Fruit fly (Drosophila melanogaster) whole organism, wandering third instar larva: Measurements from ENCODE around the gene CG11811.

ENCODE experiments used
- Abd-B ChIP-seq: fragments of >200 bp; optimal IDR thresholded peaks from 2 replicates; lab custom pipeline; 2017; ENCODE audit warnings: missing biosample characterization, missing genetic modification characterization
- CG9705 ChIP-seq: fragments of 200-800 bp; sonication (Bioruptor generic); optimal IDR thresholded peaks from 2 replicates; lab custom pipeline; 2018; ENCODE audit warnings: missing biosample characterization, mild to moderate bottlenecking, missing genetic modification characterization
- CrebA ChIP-seq: fragments of 200-800 bp; sonication (Bioruptor generic); optimal IDR thresholded peaks from 2 replicates; lab custom pipeline; 2016; ENCODE audit warnings: missing biosample characterization, mild to moderate bottlenecking, missing genetic modification characterization, borderline replicate concordance
- Dif ChIP-seq: fragments of 200-275, 200-300 bp; sonication (Bioruptor generic); optimal IDR thresholded peaks from 2 replicates; lab custom pipeline; 2018; ENCODE audit warnings: missing biosample characterization, missing genetic modification characterization; ENCODE audit not compliant: partially characterized antibody
- GATAd ChIP-seq: sonication (Bioruptor generic); optimal IDR thresholded peaks from 2 replicates; lab custom pipeline; 2016; ENCODE audit warnings: missing biosample characterization, missing genetic modification characterization
- HLH106 ChIP-seq: fragments of 200-800 bp; optimal IDR thresholded peaks from 3 replicates; lab custom pipeline; 2019; ENCODE audit warnings: missing biosample characterization, mild to moderate bottlenecking, missing genetic modification characterization, moderate library complexity
- Hnf4 ChIP-seq: fragments of 200-800 bp; sonication (Bioruptor generic); optimal IDR thresholded peaks from 2 replicates; lab custom pipeline; 2016; ENCODE audit warnings: missing biosample characterization, mild to moderate bottlenecking, missing genetic modification characterization
- Hr83 ChIP-seq: fragments of 200-300 bp; sonication (Bioruptor generic); optimal IDR thresholded peaks from 2 replicates; lab custom pipeline; 2016; ENCODE audit warnings: missing biosample characterization, mild to moderate bottlenecking, missing genetic modification characterization, moderate library complexity; ENCODE audit not compliant: poor library complexity, severe bottlenecking
- Jra ChIP-seq: sonication (Bioruptor generic); optimal IDR thresholded peaks from 2 replicates; lab custom pipeline; 2016; ENCODE audit warnings: missing biosample characterization, missing genetic modification characterization
- Mio ChIP-seq: sonication (Bioruptor generic); optimal IDR thresholded peaks from 2 replicates; lab custom pipeline; 2016; ENCODE audit warnings: missing biosample characterization, missing genetic modification characterization
- Myc ChIP-seq: fragments of >200 bp; optimal IDR thresholded peaks from 2 replicates; lab custom pipeline; 2017
- N ChIP-seq: fragments of >200 bp; optimal IDR thresholded peaks from 2 replicates; lab custom pipeline; 2018; ENCODE audit warnings: missing biosample characterization, missing external identifiers, missing genetic modification characterization
- OdsH ChIP-seq: fragments of 200-800 bp; sonication (Bioruptor generic); optimal IDR thresholded peaks from 2 replicates; lab custom pipeline; 2016; ENCODE audit warnings: missing biosample characterization, mild to moderate bottlenecking, missing genetic modification characterization
- Rel ChIP-seq, 2 experiments: fragments of 200-800 bp; sonication (Bioruptor generic) in 1 of 2; optimal IDR thresholded peaks; 2 replicates in 1 of 2; 3 replicates in 1 of 2; lab custom pipeline; 2016 to 2019; ENCODE audit warnings: mild to moderate bottlenecking in 2 of 2, missing biosample characterization in 2 of 2, missing genetic modification characterization in 2 of 2, moderate library complexity in 1 of 2
- Sp1 ChIP-seq: fragments of 200-800 bp; sonication (Bioruptor generic); optimal IDR thresholded peaks from 3 replicates; lab custom pipeline; 2019; ENCODE audit warnings: missing biosample characterization, mild to moderate bottlenecking, missing genetic modification characterization, moderate library complexity
- Vsx2 ChIP-seq: fragments of 200-300, 225-300 bp; sonication (Bioruptor generic); optimal IDR thresholded peaks from 2 replicates; lab custom pipeline; 2018; ENCODE audit warnings: missing biosample characterization, missing genetic modification characterization; ENCODE audit not compliant: partially characterized antibody
- br ChIP-seq: fragments of 200-800 bp; sonication (Bioruptor generic); optimal IDR thresholded peaks from 2 replicates; lab custom pipeline; 2016; ENCODE audit warnings: missing biosample characterization, missing genetic modification characterization
- brk ChIP-seq: fragments of 200-800 bp; sonication (Bioruptor generic); optimal IDR thresholded peaks from 2 replicates; lab custom pipeline; 2016; ENCODE audit warnings: missing biosample characterization, mild to moderate bottlenecking, missing genetic modification characterization
- dmrt93B ChIP-seq: fragments of 200-800 bp; sonication (Bioruptor generic); optimal IDR thresholded peaks from 2 replicates; lab custom pipeline; 2018; ENCODE audit warnings: missing biosample characterization, mild to moderate bottlenecking, missing genetic modification characterization
- dsf ChIP-seq: sonication (Bioruptor generic); optimal IDR thresholded peaks from 2 replicates; lab custom pipeline; 2016; ENCODE audit warnings: missing biosample characterization, missing genetic modification characterization, borderline replicate concordance
- ey ChIP-seq: fragments of 200-800 bp; sonication (Bioruptor generic); optimal IDR thresholded peaks from 2 replicates; lab custom pipeline; 2016; ENCODE audit warnings: missing biosample characterization, missing genetic modification characterization
- fru ChIP-seq: fragments of 200-800 bp; sonication (Bioruptor generic); optimal IDR thresholded peaks from 3 replicates; lab custom pipeline; 2016; ENCODE audit warnings: missing biosample characterization, mild to moderate bottlenecking, missing genetic modification characterization
- h ChIP-seq: fragments of 200-800 bp; sonication (Bioruptor generic); optimal IDR thresholded peaks from 3 replicates; lab custom pipeline; 2016; ENCODE audit warnings: missing biosample characterization, mild to moderate bottlenecking, missing genetic modification characterization
- jim ChIP-seq: fragments of 175-275, 200-325 bp; sonication (Bioruptor generic); optimal IDR thresholded peaks from 2 replicates; lab custom pipeline; 2016; ENCODE audit warnings: missing biosample characterization, mild to moderate bottlenecking, missing genetic modification characterization
- lola ChIP-seq: fragments of >200 bp; optimal IDR thresholded peaks from 2 replicates; lab custom pipeline; 2017; ENCODE audit warnings: missing biosample characterization, missing genetic modification characterization
- psq ChIP-seq: fragments of 200-800 bp; sonication (Bioruptor generic); optimal IDR thresholded peaks from 3 replicates; lab custom pipeline; 2017; ENCODE audit warnings: missing biosample characterization, mild to moderate bottlenecking, missing genetic modification characterization, moderate library complexity
- sage ChIP-seq: fragments of 200-800 bp; sonication (Bioruptor generic); optimal IDR thresholded peaks from 2 replicates; lab custom pipeline; 2016; ENCODE audit warnings: missing biosample characterization, mild to moderate bottlenecking, missing genetic modification characterization
- sv ChIP-seq: fragments of 200-800 bp; sonication (Bioruptor generic); optimal IDR thresholded peaks from 3 replicates; lab custom pipeline; 2016; ENCODE audit warnings: missing biosample characterization, missing genetic modification characterization
- usp ChIP-seq: fragments of >200 bp; optimal IDR thresholded peaks from 2 replicates; lab custom pipeline; 2017; ENCODE audit warnings: missing biosample characterization, missing genetic modification characterization
- woc ChIP-seq: sonication (Bioruptor generic); optimal IDR thresholded peaks from 2 replicates; lab custom pipeline; 2016; ENCODE audit warnings: missing biosample characterization, mild to moderate bottlenecking, missing genetic modification characterization

The CG11811 gene

dm6 chr3L:10690904-10691408 lies at the start of gene CG11811:
Gene CG11811 (plus strand): TSS chr3L:10691024.
- TF ChIP-seq Rel (GFP tag; optimal IDR thresholded peaks at IDR 0.05; lab: Kevin White, UChicago) (no peak), Rel (tag; optimal IDR thresholded peaks at IDR 0.05; lab: Kevin White, UChicago) (peak; percentile 11), sv (no peak), woc (GFP tag; lab: Kevin White, UChicago) (peak; percentile 8)

DNA sequence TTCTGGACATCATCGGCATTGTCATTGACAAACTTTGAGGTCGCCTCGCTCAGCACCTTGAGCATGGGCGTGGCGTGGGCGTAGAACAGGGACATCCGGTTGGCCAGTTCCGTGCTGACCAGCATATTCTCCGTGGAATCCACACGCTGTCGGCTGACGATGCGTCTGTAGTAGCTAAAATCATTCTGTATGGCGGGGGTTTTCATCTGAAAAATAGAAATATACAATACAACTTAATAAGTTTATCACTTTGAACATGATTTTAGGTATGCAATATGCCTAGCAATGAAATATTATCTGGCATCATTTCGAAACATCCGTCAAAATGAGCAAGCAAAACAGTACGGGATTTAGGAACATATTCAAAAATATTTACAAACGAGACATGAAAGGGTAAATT lies 49.2 kb upstream of the CG11811 start, which contains the start of gene CG14154:
Gene CG14154, plus strand, starts transcription at position 301 of the 400 bp plus-strand sequence.
- TF ChIP-seq Dif, result no peak
- no peak for TF ChIP-seq psq
- no peak for TF ChIP-seq HLH106 (tag; lab: Kevin White, UChicago)
- TF ChIP-seq ey (GFP tag; lab: Kevin White, UChicago), result no peak
- no peak for TF ChIP-seq fru (GFP tag; lab: Kevin White, UChicago)
- TF ChIP-seq Vsx2 (GFP tag; lab: Kevin White, UChicago), result no peak
- no peak for TF ChIP-seq sv
- no peak for TF ChIP-seq Mio (GFP tag; lab: Kevin White, UChicago)
- no peak for TF ChIP-seq Rel (GFP tag; optimal IDR thresholded peaks at IDR 0.05; lab: Kevin White, UChicago)
- no peak for TF ChIP-seq Rel (tag; optimal IDR thresholded peaks at IDR 0.05; lab: Kevin White, UChicago)
- no peak for TF ChIP-seq CrebA
- no peak for TF ChIP-seq Abd-B (GFP tag; lab: Kevin White, UChicago)
- TF ChIP-seq h (GFP tag; lab: Kevin White, UChicago), result no peak
- TF ChIP-seq GATAd, result no peak

dm6 chr3L:10643228-10643627 lies 47.6 kb upstream of the CG11811 start, which contains the start of gene CG14153:
Gene CG14153 (plus strand): TSS chr3L:10643528.
- TF ChIP-seq N (no peak), woc (GFP tag; lab: Kevin White, UChicago) (no peak), Dif (no peak), usp (no peak), br (GFP tag; lab: Kevin White, UChicago) (no peak), jim (GFP tag; lab: Kevin White, UChicago) (no peak), Hnf4 (GFP tag; lab: Kevin White, UChicago) (no peak), Myc (lab: Kevin White, UChicago) (no peak), Hr83 (GFP tag; lab: Kevin White, UChicago) (no peak), lola (no peak), Vsx2 (GFP tag; lab: Kevin White, UChicago) (no peak), h (GFP tag; lab: Kevin White, UChicago) (no peak)
- TF ChIP-seq, all 38 proteins: peak for 0

DNA sequence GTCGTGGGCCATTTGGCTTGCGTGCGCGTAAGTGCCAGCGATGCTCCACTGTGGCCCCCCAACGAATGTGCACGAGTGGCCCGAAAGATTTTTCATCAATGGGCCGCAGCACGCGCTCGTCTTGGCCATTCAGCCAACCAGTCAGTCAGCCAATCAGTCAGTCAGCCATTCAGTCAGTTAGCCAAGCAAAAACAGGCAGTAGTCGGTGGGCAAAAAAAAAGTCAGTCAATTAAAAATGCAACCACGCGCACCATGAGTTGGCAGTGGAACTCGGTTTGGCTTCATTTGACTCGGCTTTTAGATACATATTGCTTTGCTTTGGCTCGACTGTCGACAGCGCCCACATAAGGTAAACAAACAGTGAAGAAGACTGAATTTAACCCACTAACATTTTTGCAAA lies 44.9 kb upstream of the CG11811 start:
- TF ChIP-seq sage (GFP tag; lab: Kevin White, UChicago) (no peak), Dif (no peak)
- TF ChIP-seq, all 38 proteins: peak for 0

- no peak for TF ChIP-seq Mio (GFP tag; lab: Kevin White, UChicago)
- no peak for TF ChIP-seq CrebA
- TF ChIP-seq CG9705 (GFP tag; lab: Kevin White, UChicago), result no peak
- TF ChIP-seq psq, result no peak
- TF ChIP-seq fru (GFP tag; lab: Kevin White, UChicago), result no peak
Measured at dm6 chr3L:10647158-10647557, 43.7 kb upstream of the CG11811 start.

- no peak for TF ChIP-seq dmrt93B
- TF ChIP-seq Jra (GFP tag; lab: Kevin White, UChicago), result no peak
- no peak for TF ChIP-seq ey (GFP tag; lab: Kevin White, UChicago)
- TF ChIP-seq dsf (GFP tag; lab: Kevin White, UChicago), result no peak
- TF ChIP-seq h (GFP tag; lab: Kevin White, UChicago), result no peak
- no peak for TF ChIP-seq jim (GFP tag; lab: Kevin White, UChicago)
Measured at dm6 chr3L:10648431-10648830, 42.4 kb upstream of the CG11811 start.

- TF ChIP-seq lola, result no peak
- TF ChIP-seq dmrt93B, result no peak
- no peak for TF ChIP-seq Sp1 (GFP tag; lab: Kevin White, UChicago)
- TF ChIP-seq Mio (GFP tag; lab: Kevin White, UChicago), result no peak
- TF ChIP-seq ey (GFP tag; lab: Kevin White, UChicago), result no peak
- TF ChIP-seq h (GFP tag; lab: Kevin White, UChicago), result no peak
- TF ChIP-seq brk, result no peak
- no peak for TF ChIP-seq psq
- no peak for TF ChIP-seq OdsH (GFP tag; lab: Kevin White, UChicago)
- TF ChIP-seq woc (GFP tag; lab: Kevin White, UChicago), result no peak
- TF ChIP-seq CG9705 (GFP tag; lab: Kevin White, UChicago), result no peak
- no peak for TF ChIP-seq GATAd
- TF ChIP-seq Vsx2 (GFP tag; lab: Kevin White, UChicago), result no peak
- TF ChIP-seq, all 38 proteins: peak for 0
Measured at dm6 chr3L:10651271-10651670, 39.6 kb upstream of the CG11811 start.
